Fruit fly (Drosophila melanogaster) whole organism, adult: ENCODE data around the gene pcx.

ENCODE experiments used
- CG14711 ChIP-seq: fragments of 200-800 bp; sonication (Bioruptor generic); optimal IDR thresholded peaks from 2 replicates; lab custom pipeline; 2018; ENCODE audit warnings: missing biosample characterization, mild to moderate bottlenecking, missing genetic modification characterization, moderate library complexity
- CG5204 ChIP-seq: fragments of 200-800 bp; sonication (Bioruptor generic); optimal IDR thresholded peaks from 2 replicates; lab custom pipeline; 2016; ENCODE audit warnings: missing biosample characterization, missing genetic modification characterization
- CG7045 ChIP-seq: fragments of 200-800 bp; sonication (Bioruptor generic); optimal IDR thresholded peaks from 2 replicates; lab custom pipeline; 2017; ENCODE audit warnings: missing biosample characterization, mild to moderate bottlenecking, missing genetic modification characterization
- CG7101 ChIP-seq: fragments of 200-800 bp; sonication (Bioruptor generic); optimal IDR thresholded peaks from 2 replicates; lab custom pipeline; 2018; ENCODE audit warnings: missing biosample characterization, mild to moderate bottlenecking, missing genetic modification characterization, moderate library complexity
- Hr96 ChIP-seq: fragments of 200-800 bp; sonication (Bioruptor generic); optimal IDR thresholded peaks from 2 replicates; lab custom pipeline; 2016; ENCODE audit warnings: missing biosample characterization, missing genetic modification characterization
- Mnt ChIP-seq: fragments of 200-800 bp; sonication (Bioruptor generic); optimal IDR thresholded peaks from 2 replicates; lab custom pipeline; 2016; ENCODE audit warnings: missing biosample characterization, mild to moderate bottlenecking, missing genetic modification characterization
- bab1 ChIP-seq: fragments of 200-800 bp; sonication (Bioruptor generic); optimal IDR thresholded peaks from 3 replicates; lab custom pipeline; 2019; ENCODE audit warnings: missing biosample characterization, mild to moderate bottlenecking, missing genetic modification characterization, moderate library complexity
- cic ChIP-seq: fragments of 200-800 bp; sonication (Bioruptor generic); optimal IDR thresholded peaks from 2 replicates; lab custom pipeline; 2017; ENCODE audit warnings: missing biosample characterization, mild to moderate bottlenecking, missing genetic modification characterization, moderate library complexity
- kay ChIP-seq: fragments of 200-800 bp; sonication (Bioruptor generic); peaks from one replicate; lab custom pipeline; 2016; ENCODE audit warnings: missing biosample characterization, missing genetic modification characterization, borderline replicate concordance
- pad ChIP-seq: fragments of 200-800 bp; sonication (Bioruptor generic); optimal IDR thresholded peaks from 3 replicates; lab custom pipeline; 2017; ENCODE audit warnings: missing biosample characterization, missing genetic modification characterization, mild to moderate bottlenecking, moderate library complexity, missing genetic modification reagents
- tj ChIP-seq: fragments of 200-800 bp; sonication (Bioruptor generic); optimal IDR thresholded peaks from 3 replicates; lab custom pipeline; 2017; ENCODE audit warnings: missing biosample characterization, mild to moderate bottlenecking, missing genetic modification characterization, moderate library complexity
- toe ChIP-seq: fragments of 200-800 bp; sonication (Bioruptor generic); optimal IDR thresholded peaks from 2 replicates; lab custom pipeline; 2016; ENCODE audit warnings: missing biosample characterization, missing genetic modification characterization

- TF ChIP-seq pad (GFP tag; lab: Kevin White, UChicago) (no peak), bab1 (GFP tag; lab: Kevin White, UChicago) (peak; percentile 92), Hr96 (no peak), CG7101 (tag; lab: Kevin White, UChicago) (peak; percentile 62), CG7045 (GFP tag; lab: Kevin White, UChicago) (no peak), cic (GFP tag; lab: Kevin White, UChicago) (peak; percentile 44), Mnt (peak; percentile 81), toe (peak; percentile 43), tj (GFP tag; lab: Kevin White, UChicago) (peak; percentile 87), CG14711 (tag; lab: Kevin White, UChicago) (peak; percentile 42), CG5204 (no peak), kay (GFP tag; lab: Kevin White, UChicago) (peak; percentile 51)
Measured at dm6 chrX:2270557-2270930, 45.4 kb downstream of the pcx start, which contains the start of gene CG2924.
